Fruit fly (Drosophila melanogaster) whole organism, embryonic: ENCODE data around the gene P5CDh2.
A peak's percentile ranks its signal among the peaks of the same experiment; 100 is the strongest.

Source experiments
- Aef1 ChIP-seq: fragments of 200-800 bp; sonication (Bioruptor generic); IDR thresholded peaks from 3 replicates; pipeline ENCODE4 v1.3.6; 2022; ENCODE audit warnings: missing biosample characterization, missing genetic modification characterization
- B-H1 ChIP-seq: fragments of 200-800 bp; sonication (Bioruptor generic); IDR thresholded peaks from 3 replicates; pipeline ENCODE4 v1.3.6; 2022; ENCODE audit warnings: missing biosample characterization, missing genetic modification characterization
- CG10431 ChIP-seq: fragments of 200-800 bp; sonication (Bioruptor generic); optimal IDR thresholded peaks from 3 replicates; lab custom pipeline; 2018; ENCODE audit warnings: missing biosample characterization, mild to moderate bottlenecking, missing genetic modification characterization
- CG10959 ChIP-seq: fragments of 200-800 bp; sonication (Bioruptor generic); IDR thresholded peaks from 2 replicates; pipeline ENCODE4 v1.3.6; 2022; ENCODE audit warnings: missing biosample characterization, missing genetic modification characterization
- CG10979 ChIP-seq: fragments of 200-800 bp; sonication (Bioruptor generic); optimal IDR thresholded peaks from 2 replicates; lab custom pipeline; 2018; ENCODE audit warnings: missing biosample characterization, mild to moderate bottlenecking, missing genetic modification characterization, moderate library complexity
- CG12155 ChIP-seq: fragments of 200-800 bp; sonication (Bioruptor generic); optimal IDR thresholded peaks from 3 replicates; lab custom pipeline; 2016; ENCODE audit warnings: missing biosample characterization, missing genetic modification characterization
- CG13123 ChIP-seq: fragments of 200-800 bp; sonication (Bioruptor generic); optimal IDR thresholded peaks from 2 replicates; lab custom pipeline; 2016; ENCODE audit warnings: missing biosample characterization, missing genetic modification characterization
- CG1602 ChIP-seq: fragments of 200-800 bp; sonication (Bioruptor generic); optimal IDR thresholded peaks from 3 replicates; lab custom pipeline; 2016; ENCODE audit warnings: missing biosample characterization, missing genetic modification characterization
- CG1603 ChIP-seq: fragments of 200-800 bp; sonication (Bioruptor generic); optimal IDR thresholded peaks from 2 replicates; lab custom pipeline; 2019; ENCODE audit warnings: missing biosample characterization, mild to moderate bottlenecking, missing genetic modification characterization, moderate library complexity
- CG16815 ChIP-seq: fragments of 200-800 bp; sonication (Bioruptor generic); optimal IDR thresholded peaks from 3 replicates; lab custom pipeline; 2017; ENCODE audit warnings: missing biosample characterization, mild to moderate bottlenecking, missing genetic modification characterization
- CG17328 ChIP-seq: fragments of 200-800 bp; sonication (Bioruptor generic); IDR thresholded peaks from 2 replicates; pipeline ENCODE4 v1.3.6; 2022; ENCODE audit warnings: missing biosample characterization, missing genetic modification characterization
- CG17359 ChIP-seq: fragments of 200-800 bp; sonication (Bioruptor generic); optimal IDR thresholded peaks from 3 replicates; lab custom pipeline; 2018; ENCODE audit warnings: missing biosample characterization, mild to moderate bottlenecking, missing genetic modification characterization, moderate library complexity
- CG2875 ChIP-seq: fragments of 200-800 bp; sonication (Bioruptor generic); optimal IDR thresholded peaks from 2 replicates; lab custom pipeline; 2017; ENCODE audit warnings: missing biosample characterization, mild to moderate bottlenecking, missing genetic modification characterization, missing genetic modification reagents
- CG33557 ChIP-seq: fragments of 200-800 bp; sonication (Bioruptor generic); optimal IDR thresholded peaks from 2 replicates; lab custom pipeline; 2019; ENCODE audit warnings: missing biosample characterization, mild to moderate bottlenecking, missing genetic modification characterization, moderate library complexity
- CG7745 ChIP-seq: fragments of 200-800 bp; sonication (Bioruptor generic); optimal IDR thresholded peaks from 2 replicates; lab custom pipeline; 2018; ENCODE audit warnings: missing biosample characterization, mild to moderate bottlenecking, missing genetic modification characterization, moderate library complexity
- CG8924 ChIP-seq: fragments of 200-800 bp; optimal IDR thresholded peaks from 3 replicates; lab custom pipeline; 2019; ENCODE audit warnings: missing biosample characterization, mild to moderate bottlenecking, missing genetic modification characterization, moderate library complexity
- CG8944 ChIP-seq: fragments of 200-800 bp; sonication (Bioruptor generic); optimal IDR thresholded peaks from 3 replicates; lab custom pipeline; 2016; ENCODE audit warnings: missing biosample characterization, missing genetic modification characterization
- Deaf1 ChIP-seq: fragments of 200-800 bp; optimal IDR thresholded peaks from 3 replicates; lab custom pipeline; 2019; ENCODE audit warnings: missing biosample characterization, mild to moderate bottlenecking, missing genetic modification characterization, moderate library complexity
- Drgx ChIP-seq: fragments of 200-800 bp; sonication (Bioruptor generic); IDR thresholded peaks from 2 replicates; pipeline ENCODE4 v1.3.6; 2022; ENCODE audit warnings: missing biosample characterization, missing genetic modification characterization
- ERR ChIP-seq: fragments of 200-800 bp; sonication (Bioruptor generic); optimal IDR thresholded peaks from 2 replicates; lab custom pipeline; 2016; ENCODE audit warnings: missing biosample characterization, missing genetic modification characterization
- Ets65A ChIP-seq: fragments of 200-800 bp; sonication (Bioruptor generic); peaks from one replicate; lab custom pipeline; 2016; ENCODE audit warnings: missing biosample characterization, missing genetic modification characterization
- HLH3B ChIP-seq: fragments of 200-800 bp; sonication (Bioruptor generic); IDR thresholded peaks from 2 replicates; pipeline ENCODE4 v1.3.6; 2022; ENCODE audit warnings: missing biosample characterization, missing genetic modification characterization
- Hmx ChIP-seq: fragments of 200-800 bp; sonication (Bioruptor generic); optimal IDR thresholded peaks from 2 replicates; lab custom pipeline; 2016; ENCODE audit warnings: missing biosample characterization, missing genetic modification characterization
- Hr3 ChIP-seq: fragments of 200-800 bp; sonication (Bioruptor generic); optimal IDR thresholded peaks from 3 replicates; lab custom pipeline; 2016; ENCODE audit warnings: missing biosample characterization, missing genetic modification characterization
- Med ChIP-seq: fragments of 200-800 bp; sonication (Bioruptor generic); peaks from one replicate; lab custom pipeline; 2016; ENCODE audit warnings: missing biosample characterization, missing genetic modification characterization, mild to moderate bottlenecking, inconsistent platforms, moderate library complexity
- NC2α ChIP-seq: fragments of 200-800 bp; sonication (Bioruptor generic); optimal IDR thresholded peaks from 2 replicates; lab custom pipeline; 2016; ENCODE audit warnings: missing biosample characterization, missing genetic modification characterization
- Ptx1 ChIP-seq: fragments of 200-800 bp; sonication (Bioruptor generic); IDR thresholded peaks from 2 replicates; pipeline ENCODE4 v1.3.6; 2022; ENCODE audit warnings: missing biosample characterization, missing genetic modification characterization
- Ssrp ChIP-seq: fragments of 200-800 bp; sonication (Bioruptor generic); optimal IDR thresholded peaks from 2 replicates; lab custom pipeline; 2018; ENCODE audit warnings: missing biosample characterization, mild to moderate bottlenecking, missing genetic modification characterization, moderate library complexity
- Xrp1 ChIP-seq: fragments of 200-800 bp; sonication (Bioruptor generic); IDR thresholded peaks from 2 replicates; pipeline ENCODE4 v1.3.6; 2022; ENCODE audit warnings: missing biosample characterization, missing genetic modification characterization
- ase ChIP-seq: fragments of 200-800 bp; sonication (Bioruptor generic); IDR thresholded peaks from 3 replicates; pipeline ENCODE4 v1.3.6; 2022; ENCODE audit warnings: missing biosample characterization, missing genetic modification characterization
- bcd ChIP-seq: fragments of 200-800 bp; sonication (Bioruptor generic); optimal IDR thresholded peaks from 2 replicates; lab custom pipeline; 2017; ENCODE audit warnings: missing biosample characterization, mild to moderate bottlenecking, missing genetic modification characterization
- cg ChIP-seq: fragments of 200-800 bp; sonication (Bioruptor generic); optimal IDR thresholded peaks from 3 replicates; lab custom pipeline; 2019; ENCODE audit warnings: missing biosample characterization, mild to moderate bottlenecking, missing genetic modification characterization, moderate library complexity
- chif ChIP-seq, 2 experiments: fragments of 200-800 bp; sonication (Bioruptor generic); optimal IDR thresholded peaks; 3 replicates each; lab custom pipeline; 2016; ENCODE audit warnings: missing biosample characterization in 2 of 2, missing genetic modification characterization in 2 of 2
- croc ChIP-seq: fragments of 200-800 bp; sonication (Bioruptor generic); conservative IDR thresholded peaks from 3 replicates; pipeline ENCODE4 v1.3.6; 2022; ENCODE audit warnings: missing biosample characterization, missing genetic modification characterization
- dmrt11E ChIP-seq: fragments of 200-800 bp; sonication (Bioruptor generic); optimal IDR thresholded peaks from 3 replicates; lab custom pipeline; 2018; ENCODE audit warnings: missing biosample characterization, mild to moderate bottlenecking, missing genetic modification characterization, moderate library complexity
- fd96Cb ChIP-seq: fragments of 200-800 bp; sonication (Bioruptor generic); optimal IDR thresholded peaks from 2 replicates; lab custom pipeline; 2018; ENCODE audit warnings: missing biosample characterization, mild to moderate bottlenecking, missing genetic modification characterization, moderate library complexity
- grau ChIP-seq: fragments of 200-800 bp; optimal IDR thresholded peaks from 3 replicates; lab custom pipeline; 2019; ENCODE audit warnings: missing biosample characterization, mild to moderate bottlenecking, missing genetic modification characterization, moderate library complexity
- lola ChIP-seq, 3 experiments: fragments of >200 bp in 2 of 3; fragments of 200-800 bp in 1 of 3; sonication (Bioruptor generic) in 1 of 3; optimal IDR thresholded peaks; 2 replicates each; lab custom pipeline; 2017 to 2019; ENCODE audit warnings: missing biosample characterization in 3 of 3, missing genetic modification characterization in 3 of 3, mild to moderate bottlenecking in 1 of 3, moderate library complexity in 1 of 3
- nerfin-1 ChIP-seq: fragments of 200-800 bp; sonication (Bioruptor generic); optimal IDR thresholded peaks from 3 replicates; lab custom pipeline; 2019; ENCODE audit warnings: missing biosample characterization, mild to moderate bottlenecking, missing genetic modification characterization, moderate library complexity
- nmo ChIP-seq: fragments of 200-800 bp; sonication (Bioruptor generic); optimal IDR thresholded peaks from 2 replicates; lab custom pipeline; 2018; ENCODE audit warnings: missing biosample characterization, mild to moderate bottlenecking, missing genetic modification characterization, moderate library complexity
- pfk ChIP-seq: fragments of 200-800 bp; sonication (Bioruptor generic); optimal IDR thresholded peaks from 2 replicates; lab custom pipeline; 2018; ENCODE audit warnings: missing biosample characterization, mild to moderate bottlenecking, missing genetic modification characterization, moderate library complexity
- pum ChIP-seq: fragments of 200-800 bp; sonication (Bioruptor generic); optimal IDR thresholded peaks from 2 replicates; lab custom pipeline; 2016; ENCODE audit warnings: missing biosample characterization, missing genetic modification characterization
- rib ChIP-seq: fragments of 200-800 bp; sonication (Bioruptor generic); IDR thresholded peaks from 2 replicates; pipeline ENCODE4 v1.3.6; 2022; ENCODE audit warnings: missing biosample characterization, missing genetic modification characterization
- run ChIP-seq: fragments of 200-800 bp; sonication (Bioruptor generic); optimal IDR thresholded peaks from 3 replicates; lab custom pipeline; 2018; ENCODE audit warnings: missing biosample characterization, mild to moderate bottlenecking, missing genetic modification characterization
- schlank ChIP-seq: fragments of 200-800 bp; sonication (Bioruptor generic); optimal IDR thresholded peaks from 2 replicates; lab custom pipeline; 2018; ENCODE audit warnings: missing biosample characterization, mild to moderate bottlenecking, missing genetic modification characterization
- stc ChIP-seq: fragments of 200-800 bp; sonication (Bioruptor generic); IDR thresholded peaks from 2 replicates; pipeline ENCODE4 v1.3.6; 2022; ENCODE audit warnings: missing biosample characterization, missing genetic modification characterization
- sug ChIP-seq: fragments of 200-800 bp; optimal IDR thresholded peaks from 2 replicates; lab custom pipeline; 2019; ENCODE audit warnings: missing biosample characterization, mild to moderate bottlenecking, missing genetic modification characterization, moderate library complexity
- tap ChIP-seq: fragments of 200-800 bp; optimal IDR thresholded peaks from 3 replicates; lab custom pipeline; 2019; ENCODE audit warnings: missing biosample characterization, mild to moderate bottlenecking, missing genetic modification characterization, moderate library complexity
- tin ChIP-seq: fragments of 200-800 bp; sonication (Bioruptor generic); optimal IDR thresholded peaks from 3 replicates; lab custom pipeline; 2016; ENCODE audit warnings: missing biosample characterization, missing genetic modification characterization
- zfh1 ChIP-seq: fragments of 200-800 bp; sonication (Bioruptor generic); IDR thresholded peaks from 3 replicates; pipeline ENCODE4 v1.3.6; 2022; ENCODE audit warnings: missing biosample characterization, missing genetic modification characterization

The P5CDh2 gene

DNA sequence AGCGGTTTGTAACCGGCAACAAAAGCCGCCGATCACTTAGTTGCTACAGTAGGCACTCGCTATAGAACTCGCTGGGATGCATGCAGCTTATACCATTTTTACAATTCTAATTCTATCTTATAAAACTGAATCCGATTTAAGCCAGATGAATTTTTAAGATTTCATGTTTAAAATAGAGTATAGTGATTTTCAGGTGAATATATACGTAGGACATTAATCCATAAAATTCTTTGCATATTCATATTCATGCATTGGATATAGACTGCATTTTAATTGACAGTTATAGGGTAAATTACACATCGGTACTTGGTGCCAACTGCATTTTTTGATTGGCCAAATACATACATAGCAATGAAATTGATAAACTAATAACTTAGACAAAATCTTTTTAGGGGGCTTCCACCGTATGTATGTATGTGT lies 9.9 kb downstream of the P5CDh2 start (continued):
- no peak for TF ChIP-seq Hmx (GFP tag; lab: Kevin White, UChicago)
- TF ChIP-seq CG10959 (GFP tag; lab: Robert Waterston, UW): 0 out of 2 replicates have a peak, but pooled peaks have one; percentile 23
- peak; percentile 12 for TF ChIP-seq tin
- peak; percentile 32 for TF ChIP-seq bcd (GFP tag; lab: Kevin White, UChicago)
- peak; percentile 85 for TF ChIP-seq Med (GFP tag; lab: Kevin White, UChicago)
- TF ChIP-seq CG33557 (GFP tag; lab: Kevin White, UChicago): peak; percentile 13
- peak; percentile 20 for TF ChIP-seq Hr3 (GFP tag; lab: Kevin White, UChicago)
- TF ChIP-seq CG12155: peak; percentile 7
- no peak for TF ChIP-seq CG13123
- peak; percentile 34 for TF ChIP-seq fd96Cb (tag; lab: Kevin White, UChicago)
- peak; percentile 32 for TF ChIP-seq CG16815 (GFP tag; lab: Kevin White, UChicago)
- TF ChIP-seq cg (GFP tag; lab: Kevin White, UChicago): no peak
- no peak for TF ChIP-seq Deaf1 (tag; lab: Kevin White, UChicago)
- no peak for TF ChIP-seq CG7745 (tag; lab: Kevin White, UChicago)
- TF ChIP-seq schlank (tag; lab: Kevin White, UChicago): no peak
- 0 out of 2 replicates have a peak, but pooled peaks have one; percentile 42 for TF ChIP-seq Xrp1 (GFP tag; lab: Robert Waterston, UW)
- TF ChIP-seq chif (GFP tag; optimal IDR thresholded peaks at IDR 0.05; lab: Kevin White, UChicago): peak in 1 of 2 experiments; percentile 8
- TF ChIP-seq Drgx (GFP tag; lab: Robert Waterston, UW): peak; percentile 53; the same call in 1 of the 2 replicates
- no peak for TF ChIP-seq nerfin-1 (tag; lab: Kevin White, UChicago)
- no peak for TF ChIP-seq CG10431
- no peak for TF ChIP-seq tap (tag; lab: Kevin White, UChicago)
- TF ChIP-seq CG8924 (tag; lab: Kevin White, UChicago): peak; percentile 6
- peak; percentile 45 for TF ChIP-seq CG17359 (tag; lab: Kevin White, UChicago)
- TF ChIP-seq CG1602: no peak
- peak; percentile 59; the same call in 1 of the 3 replicates for TF ChIP-seq ase (GFP tag; lab: Robert Waterston, UW)
- peak; percentile 7 for TF ChIP-seq dmrt11E (tag; lab: Kevin White, UChicago)
- peak in 1 of 3 experiments; percentile 56 for TF ChIP-seq lola (GFP tag; optimal IDR thresholded peaks at IDR 0.05; lab: Kevin White, UChicago)
- peak; percentile 42; the same call in 1 of the 2 replicates for TF ChIP-seq HLH3B (GFP tag; lab: Robert Waterston, UW)
- TF ChIP-seq CG2875 (GFP tag; lab: Kevin White, UChicago): peak; percentile 24
- peak; percentile 57 for TF ChIP-seq Ets65A (GFP tag; lab: Kevin White, UChicago)
- no peak for TF ChIP-seq NC2α (GFP tag; lab: Kevin White, UChicago)
- TF ChIP-seq CG8944 (GFP tag; lab: Kevin White, UChicago): peak; percentile 49
- 0 out of 2 replicates have a peak, but pooled peaks have one; percentile 50 for TF ChIP-seq stc
- TF ChIP-seq run (tag; lab: Kevin White, UChicago): no peak
- peak; percentile 29; the same call in 1 of the 3 replicates for TF ChIP-seq B-H1 (GFP tag; lab: Robert Waterston, UW)
- TF ChIP-seq Ptx1 (GFP tag; lab: Robert Waterston, UW): peak; percentile 65
- TF ChIP-seq Ssrp (tag; lab: Kevin White, UChicago): peak; percentile 15
- TF ChIP-seq Aef1 (GFP tag; lab: Robert Waterston, UW): peak; percentile 39; the same call in 1 of the 3 replicates
- TF ChIP-seq CG10979 (tag; lab: Kevin White, UChicago): peak; percentile 49
- TF ChIP-seq zfh1: peak; percentile 58; the same call in 1 of the 3 replicates
- peak; percentile 35; the same call in 1 of the 3 replicates for TF ChIP-seq croc
- peak; percentile 11 for TF ChIP-seq pum (GFP tag; lab: Kevin White, UChicago)
- TF ChIP-seq pfk (GFP tag; lab: Kevin White, UChicago): no peak
- no peak for TF ChIP-seq ERR (GFP tag; lab: Kevin White, UChicago)
- TF ChIP-seq nmo (GFP tag; lab: Kevin White, UChicago): peak; percentile 79
- peak; percentile 41; the same call in 1 of the 2 replicates for TF ChIP-seq CG17328
- peak; percentile 44 for TF ChIP-seq CG1603 (tag; lab: Kevin White, UChicago)
- TF ChIP-seq sug (tag; lab: Kevin White, UChicago): no peak
- peak; percentile 84 for TF ChIP-seq grau (tag; lab: Kevin White, UChicago)
- TF ChIP-seq rib: no peak
